Fruit fly (Drosophila melanogaster): ENCODE measurements around the gene Loxl1.

DNA sequence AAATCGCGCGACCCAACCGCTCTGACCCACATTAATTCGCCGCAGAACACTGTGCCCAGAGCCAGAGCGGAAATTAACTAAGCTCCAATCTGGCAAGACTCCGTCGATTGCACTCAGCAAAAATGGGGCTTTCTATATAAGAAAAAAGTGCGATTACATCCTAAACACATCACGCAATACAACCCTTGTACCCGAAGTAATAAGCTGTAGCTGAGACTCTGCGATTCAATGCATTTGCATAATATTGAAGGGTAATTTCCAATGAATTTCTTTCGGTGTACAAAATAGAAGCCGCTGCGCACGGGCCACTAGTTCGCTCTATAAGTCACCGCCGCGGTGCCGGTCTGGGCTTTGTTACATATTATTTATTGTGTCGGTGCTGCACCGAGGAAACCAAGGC, 22.4 kb upstream of the Loxl1 start:
- TF ChIP-seq net (GFP tag; optimal IDR thresholded peaks at IDR 0.05) (peak; percentile 62), CG34406 (GFP tag; optimal IDR thresholded peaks at IDR 0.05) (peak; percentile 18)

All from whole organism, prepupa.